Fruit fly (Drosophila melanogaster) whole organism, embryonic: ENCODE data around the gene Jhbp13.

Source experiments
- CG10543 ChIP-seq: fragments of 200-800 bp; sonication (Bioruptor generic); optimal IDR thresholded peaks from 3 replicates; lab custom pipeline; 2017; ENCODE audit warnings: missing biosample characterization, mild to moderate bottlenecking, missing genetic modification characterization, moderate library complexity
- CG14710 ChIP-seq: fragments of 200-800 bp; sonication (Bioruptor generic); optimal IDR thresholded peaks from 3 replicates; lab custom pipeline; 2019; ENCODE audit warnings: missing biosample characterization, mild to moderate bottlenecking, missing genetic modification characterization, moderate library complexity
- CG15011 ChIP-seq: fragments of 200-800 bp; sonication (Bioruptor generic); optimal IDR thresholded peaks from 3 replicates; lab custom pipeline; 2018; ENCODE audit warnings: missing biosample characterization, mild to moderate bottlenecking, missing genetic modification characterization
- CG15514 ChIP-seq: fragments of 200-800 bp; sonication (Bioruptor generic); optimal IDR thresholded peaks from 3 replicates; lab custom pipeline; 2017; ENCODE audit warnings: missing biosample characterization, missing genetic modification characterization, mild to moderate bottlenecking, moderate library complexity, missing genetic modification reagents
- CG1603 ChIP-seq: fragments of 200-800 bp; sonication (Bioruptor generic); optimal IDR thresholded peaks from 2 replicates; lab custom pipeline; 2019; ENCODE audit warnings: missing biosample characterization, mild to moderate bottlenecking, missing genetic modification characterization, moderate library complexity
- CG17385 ChIP-seq: fragments of 200-800 bp; sonication (Bioruptor generic); optimal IDR thresholded peaks from 3 replicates; lab custom pipeline; 2018; ENCODE audit warnings: missing biosample characterization, mild to moderate bottlenecking, missing genetic modification characterization
- CG17829 ChIP-seq: fragments of 200-800 bp; optimal IDR thresholded peaks from 2 replicates; lab custom pipeline; 2019; ENCODE audit warnings: missing biosample characterization, mild to moderate bottlenecking, missing genetic modification characterization, moderate library complexity
- CG18599 ChIP-seq: fragments of 200-800 bp; sonication (Bioruptor generic); optimal IDR thresholded peaks from 3 replicates; lab custom pipeline; 2017; ENCODE audit warnings: missing biosample characterization, missing genetic modification characterization, mild to moderate bottlenecking, moderate library complexity, missing genetic modification reagents
- CG18619 ChIP-seq: fragments of 200-800 bp; sonication (Bioruptor generic); optimal IDR thresholded peaks from 3 replicates; lab custom pipeline; 2017; ENCODE audit warnings: missing biosample characterization, mild to moderate bottlenecking, missing genetic modification characterization
- CG2120 ChIP-seq: fragments of 200-800 bp; sonication (Bioruptor generic); optimal IDR thresholded peaks from 3 replicates; lab custom pipeline; 2016; ENCODE audit warnings: missing biosample characterization, missing genetic modification characterization
- CG2712 ChIP-seq: fragments of 200-800 bp; optimal IDR thresholded peaks from 3 replicates; lab custom pipeline; 2019; ENCODE audit warnings: missing biosample characterization, mild to moderate bottlenecking, missing genetic modification characterization, moderate library complexity
- CG2889 ChIP-seq: fragments of 200-800 bp; sonication (Bioruptor generic); IDR thresholded peaks from 3 replicates; pipeline ENCODE4 v1.3.6; 2022; ENCODE audit warnings: missing biosample characterization, missing genetic modification characterization
- CG32532 ChIP-seq: fragments of 200-800 bp; sonication (Bioruptor generic); IDR thresholded peaks from 2 replicates; pipeline ENCODE4 v1.3.6; 2022; ENCODE audit warnings: missing biosample characterization, missing genetic modification characterization
- CG4282 ChIP-seq: fragments of 200-800 bp; sonication (Bioruptor generic); optimal IDR thresholded peaks from 2 replicates; lab custom pipeline; 2016; ENCODE audit warnings: missing biosample characterization, missing genetic modification characterization
- CG43689 ChIP-seq: fragments of 200-800 bp; sonication (Bioruptor generic); IDR thresholded peaks from 2 replicates; pipeline ENCODE4 v1.3.6; 2022; ENCODE audit warnings: missing biosample characterization, missing genetic modification characterization
- CG5953 ChIP-seq: fragments of 200-800 bp; sonication (Bioruptor generic); IDR thresholded peaks from 2 replicates; pipeline ENCODE4 v1.3.6; 2022; ENCODE audit warnings: missing biosample characterization, missing genetic modification characterization
- CG6254 ChIP-seq: fragments of 200-800 bp; sonication (Bioruptor generic); optimal IDR thresholded peaks from 3 replicates; lab custom pipeline; 2017; ENCODE audit warnings: mild to moderate bottlenecking, missing biosample characterization, missing genetic modification reagents, missing genetic modification characterization
- CG6791 ChIP-seq: fragments of 200-800 bp; sonication (Bioruptor generic); IDR thresholded peaks from 3 replicates; pipeline ENCODE4 v1.3.6; 2022; ENCODE audit warnings: missing biosample characterization, missing genetic modification characterization; ENCODE audit not compliant: partially characterized antibody
- Eip74EF ChIP-seq, 2 experiments: fragments of 200-800 bp in 1 of 2; fragments of >200 bp in 1 of 2; sonication (Bioruptor generic) in 1 of 2; optimal IDR thresholded peaks; 2 replicates each; lab custom pipeline; 2017 to 2019; ENCODE audit warnings: missing biosample characterization in 2 of 2, missing genetic modification characterization in 2 of 2, mild to moderate bottlenecking in 1 of 2, moderate library complexity in 1 of 2
- Ets65A ChIP-seq: fragments of 200-800 bp; sonication (Bioruptor generic); peaks from one replicate; lab custom pipeline; 2016; ENCODE audit warnings: missing biosample characterization, missing genetic modification characterization
- Ets97D ChIP-seq: fragments of 200-800 bp; sonication (Bioruptor generic); optimal IDR thresholded peaks from 3 replicates; lab custom pipeline; 2016; ENCODE audit warnings: missing biosample characterization, missing genetic modification characterization
- GATAe ChIP-seq: fragments of 200-800 bp; sonication (Bioruptor generic); conservative IDR thresholded peaks from 2 replicates; pipeline ENCODE4 v1.3.6; 2022; ENCODE audit warnings: missing biosample characterization, missing genetic modification characterization
- HHEX ChIP-seq: fragments of 200-800 bp; sonication (Bioruptor generic); optimal IDR thresholded peaks from 3 replicates; lab custom pipeline; 2017; ENCODE audit warnings: missing biosample characterization, mild to moderate bottlenecking, missing genetic modification characterization, missing genetic modification reagents
- Hmr ChIP-seq: fragments of 200-800 bp; sonication (Bioruptor generic); optimal IDR thresholded peaks from 3 replicates; lab custom pipeline; 2017; ENCODE audit warnings: mild to moderate bottlenecking, missing biosample characterization, missing genetic modification reagents, missing genetic modification characterization
- Med ChIP-seq: fragments of 200-800 bp; sonication (Bioruptor generic); peaks from one replicate; lab custom pipeline; 2016; ENCODE audit warnings: missing biosample characterization, missing genetic modification characterization, mild to moderate bottlenecking, inconsistent platforms, moderate library complexity
- NC2α ChIP-seq: fragments of 200-800 bp; sonication (Bioruptor generic); optimal IDR thresholded peaks from 2 replicates; lab custom pipeline; 2016; ENCODE audit warnings: missing biosample characterization, missing genetic modification characterization
- Optix ChIP-seq: fragments of 200-800 bp; sonication (Bioruptor generic); IDR thresholded peaks from 3 replicates; pipeline ENCODE4 v1.3.6; 2022; ENCODE audit warnings: missing biosample characterization, missing genetic modification characterization
- Rfx ChIP-seq: fragments of 200-800 bp; sonication (Bioruptor generic); IDR thresholded peaks from 2 replicates; pipeline ENCODE4 v1.3.6; 2022; ENCODE audit warnings: missing biosample characterization, missing genetic modification characterization
- Sin3A ChIP-seq: fragments of >200 bp; optimal IDR thresholded peaks from 2 replicates; lab custom pipeline; 2018
- Sox102F ChIP-seq: fragments of 200-800 bp; sonication (Bioruptor generic); optimal IDR thresholded peaks from 2 replicates; lab custom pipeline; 2018; ENCODE audit warnings: missing biosample characterization, mild to moderate bottlenecking, missing genetic modification characterization, moderate library complexity
- Xbp1 ChIP-seq: fragments of 200-800 bp; sonication (Bioruptor generic); optimal IDR thresholded peaks from 3 replicates; lab custom pipeline; 2016; ENCODE audit warnings: missing biosample characterization, mild to moderate bottlenecking, missing genetic modification characterization
- Xrp1 ChIP-seq: fragments of 200-800 bp; sonication (Bioruptor generic); IDR thresholded peaks from 2 replicates; pipeline ENCODE4 v1.3.6; 2022; ENCODE audit warnings: missing biosample characterization, missing genetic modification characterization
- ems ChIP-seq: fragments of 200-800 bp; sonication (Bioruptor generic); optimal IDR thresholded peaks from 3 replicates; lab custom pipeline; 2016; ENCODE audit warnings: missing biosample characterization, missing genetic modification characterization
- fd3F ChIP-seq: fragments of 200-800 bp; sonication (Bioruptor generic); optimal IDR thresholded peaks from 2 replicates; lab custom pipeline; 2018; ENCODE audit warnings: missing biosample characterization, mild to moderate bottlenecking, missing genetic modification characterization, moderate library complexity
- gem ChIP-seq: fragments of 200-800 bp; sonication (Bioruptor generic); optimal IDR thresholded peaks from 2 replicates; lab custom pipeline; 2019; ENCODE audit warnings: missing biosample characterization, mild to moderate bottlenecking, missing genetic modification characterization, moderate library complexity
- kay ChIP-seq: fragments of 200-800 bp; sonication (Bioruptor generic); optimal IDR thresholded peaks from 2 replicates; lab custom pipeline; 2016; ENCODE audit warnings: missing biosample characterization, missing genetic modification characterization
- lola ChIP-seq, 3 experiments: fragments of >200 bp in 2 of 3; fragments of 200-800 bp in 1 of 3; sonication (Bioruptor generic) in 1 of 3; optimal IDR thresholded peaks; 2 replicates each; lab custom pipeline; 2017 to 2019; ENCODE audit warnings: missing biosample characterization in 3 of 3, missing genetic modification characterization in 3 of 3, mild to moderate bottlenecking in 1 of 3, moderate library complexity in 1 of 3
- nau ChIP-seq: fragments of 200-800 bp; sonication (Bioruptor generic); optimal IDR thresholded peaks from 3 replicates; lab custom pipeline; 2017; ENCODE audit warnings: missing biosample characterization, mild to moderate bottlenecking, missing genetic modification characterization, missing genetic modification reagents
- nerfin-2 ChIP-seq: fragments of 200-800 bp; sonication (Bioruptor generic); IDR thresholded peaks from 2 replicates; pipeline ENCODE4 v1.3.6; 2022; ENCODE audit warnings: missing biosample characterization, missing genetic modification characterization; ENCODE audit not compliant: partially characterized antibody
- peb ChIP-seq: fragments of 200-800 bp; sonication (Bioruptor generic); IDR thresholded peaks from 2 replicates; pipeline ENCODE4 v1.3.6; 2022; ENCODE audit warnings: missing biosample characterization, missing genetic modification characterization
- phol ChIP-seq: fragments of 200-800 bp; sonication (Bioruptor generic); optimal IDR thresholded peaks from 3 replicates; lab custom pipeline; 2018; ENCODE audit warnings: missing biosample characterization, mild to moderate bottlenecking, missing genetic modification characterization, moderate library complexity
- ro ChIP-seq: fragments of 200-800 bp; sonication (Bioruptor generic); IDR thresholded peaks from 2 replicates; pipeline ENCODE4 v1.3.6; 2022; ENCODE audit warnings: missing biosample characterization, missing genetic modification characterization
- run ChIP-seq: fragments of 200-800 bp; sonication (Bioruptor generic); optimal IDR thresholded peaks from 3 replicates; lab custom pipeline; 2018; ENCODE audit warnings: missing biosample characterization, mild to moderate bottlenecking, missing genetic modification characterization
- sens ChIP-seq: fragments of 200-800 bp; sonication (Bioruptor generic); peaks from one replicate; lab custom pipeline; 2016; ENCODE audit warnings: missing biosample characterization, missing genetic modification characterization
- seq ChIP-seq: fragments of 200-800 bp; sonication (Bioruptor generic); IDR thresholded peaks from 2 replicates; pipeline ENCODE4 v1.3.6; 2022; ENCODE audit warnings: missing biosample characterization, missing genetic modification characterization
- slou ChIP-seq: fragments of 200-800 bp; sonication (Bioruptor generic); optimal IDR thresholded peaks from 3 replicates; lab custom pipeline; 2016; ENCODE audit warnings: missing biosample characterization, missing genetic modification characterization
- stwl ChIP-seq: fragments of 200-800 bp; sonication (Bioruptor generic); optimal IDR thresholded peaks from 3 replicates; lab custom pipeline; 2018; ENCODE audit warnings: missing biosample characterization, mild to moderate bottlenecking, missing genetic modification characterization, moderate library complexity
- tap ChIP-seq: fragments of 200-800 bp; optimal IDR thresholded peaks from 3 replicates; lab custom pipeline; 2019; ENCODE audit warnings: missing biosample characterization, mild to moderate bottlenecking, missing genetic modification characterization, moderate library complexity
- tio ChIP-seq: fragments of 200-800 bp; sonication (Bioruptor generic); optimal IDR thresholded peaks from 2 replicates; lab custom pipeline; 2017; ENCODE audit warnings: missing biosample characterization, missing genetic modification characterization, inconsistent platforms
- unpg ChIP-seq: fragments of 200-800 bp; sonication (Bioruptor generic); optimal IDR thresholded peaks from 3 replicates; lab custom pipeline; 2018; ENCODE audit warnings: missing biosample characterization, mild to moderate bottlenecking, missing genetic modification characterization, moderate library complexity
- vvl ChIP-seq: fragments of 200-800 bp; sonication (Bioruptor generic); IDR thresholded peaks from 2 replicates; pipeline ENCODE4 v1.3.6; 2022; ENCODE audit warnings: missing biosample characterization, missing genetic modification characterization

Gene Jhbp13

DNA sequence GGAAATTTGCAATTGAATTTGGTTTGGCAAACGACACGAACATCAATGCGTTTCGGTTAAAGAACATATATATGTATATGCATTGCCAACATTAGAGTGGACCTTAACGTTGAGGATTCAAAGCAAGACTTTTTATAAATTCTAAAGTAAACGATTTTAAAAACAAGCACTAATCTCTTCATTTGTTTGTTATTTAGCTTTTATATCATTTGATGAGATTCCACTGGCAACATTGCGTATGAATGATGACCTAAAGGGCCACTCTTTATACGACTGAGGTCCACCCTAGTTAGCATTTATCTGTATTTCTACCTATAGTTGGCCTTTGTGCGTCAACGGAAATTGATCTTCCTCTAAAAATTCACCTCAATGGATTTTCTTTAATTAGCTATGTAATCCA is 18.9 kb downstream of the Jhbp13 start (continued):
- TF ChIP-seq ems (GFP tag; lab: Kevin White, UChicago) (no peak), CG15514 (GFP tag; lab: Kevin White, UChicago) (no peak), CG43689 (GFP tag; lab: Robert Waterston, UW) (no peak), Hmr (GFP tag; lab: Kevin White, UChicago) (peak; percentile 8), CG10543 (GFP tag; lab: Kevin White, UChicago) (no peak), CG18599 (GFP tag; lab: Kevin White, UChicago) (peak; percentile 20), seq (0 out of 2 replicates have a peak, but pooled peaks have one; percentile 19), CG1603 (peak; percentile 32), fd3F (GFP tag; lab: Kevin White, UChicago) (no peak), Optix (GFP tag; lab: Robert Waterston, UW) (no peak), Xbp1 (no peak), CG14710 (tag; lab: Kevin White, UChicago) (no peak), CG5953 (GFP tag; lab: Robert Waterston, UW) (no peak), CG2712 (tag; lab: Kevin White, UChicago) (peak; percentile 50), unpg (peak; percentile 62), Sox102F (GFP tag; lab: Kevin White, UChicago) (peak; percentile 54), ro (GFP tag; lab: Robert Waterston, UW) (no peak), kay (GFP tag; lab: Kevin White, UChicago) (no peak), run (tag; lab: Kevin White, UChicago) (no peak), Ets97D (no peak), HHEX (GFP tag; lab: Kevin White, UChicago) (peak; percentile 30), slou (no peak), CG15011 (no peak), CG32532 (GFP tag; lab: Robert Waterston, UW) (peak; percentile 40; the same call in 1 of the 2 replicates), Eip74EF (GFP tag; optimal IDR thresholded peaks at IDR 0.05; lab: Kevin White, UChicago) (no peak), phol (tag; lab: Kevin White, UChicago) (no peak), lola (GFP tag; optimal IDR thresholded peaks at IDR 0.05; lab: Kevin White, UChicago) (no peak), CG4282 (GFP tag; lab: Kevin White, UChicago) (no peak), vvl (GFP tag; lab: Robert Waterston, UW) (no peak; the same call in 1 of the 2 replicates), GATAe (GFP tag; lab: Robert Waterston, UW) (no peak), Xrp1 (GFP tag; lab: Robert Waterston, UW) (peak; percentile 40; the same call in 1 of the 2 replicates), nau (GFP tag; lab: Kevin White, UChicago) (no peak), CG6254 (peak; percentile 3), Ets65A (GFP tag; lab: Kevin White, UChicago) (peak; percentile 31), tio (GFP tag; lab: Kevin White, UChicago) (no peak), Rfx (GFP tag; lab: Robert Waterston, UW) (peak; percentile 47), CG6791 (no peak), CG17829 (no peak), peb (no peak), tap (peak; percentile 43), CG2120 (peak; percentile 2), CG2889 (GFP tag; lab: Robert Waterston, UW) (no peak), CG17385 (no peak), CG18619 (GFP tag; lab: Kevin White, UChicago) (no peak), NC2α (GFP tag; lab: Kevin White, UChicago) (no peak), stwl (tag; lab: Kevin White, UChicago) (no peak), gem (peak; percentile 68), Med (peak; percentile 59), sens (GFP tag; lab: Kevin White, UChicago) (peak; percentile 69), Sin3A (lab: Kevin White, UChicago) (no peak), nerfin-2 (no peak)
